Worm (Caenorhabditis elegans): ENCODE data around the gene glp-1.

The glp-1 gene

DNA sequence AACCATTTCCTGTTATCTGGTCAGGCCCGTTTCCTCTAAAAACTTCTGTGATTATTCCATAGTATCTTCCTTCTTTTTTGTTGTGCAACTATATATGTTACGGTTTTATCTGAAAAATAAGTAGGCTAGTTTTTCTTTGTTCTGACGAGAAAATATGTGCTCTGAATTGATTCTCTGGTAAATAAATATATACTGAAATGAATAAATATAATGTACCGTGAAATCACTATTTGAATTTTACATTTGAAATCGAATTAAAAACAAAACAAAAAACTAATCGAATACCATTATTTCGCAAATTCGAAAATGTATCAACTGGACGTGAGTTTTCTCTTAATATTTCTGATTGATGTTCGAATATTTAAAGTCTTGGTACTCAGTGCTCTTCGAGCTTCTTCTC, 38.5 kb downstream of the glp-1 start, which contains the start of gene ZK512.10:
ZK512.10 (plus strand) TSS at position 301 of the 400 bp plus-strand sequence.
- TF ChIP-seq hnd-1 (tag; optimal IDR thresholded peaks at IDR 0.05): no peak
- no peak for TF ChIP-seq tbx-37 (GFP tag; conservative IDR thresholded peaks at IDR 0.05)
- TF ChIP-seq flt-1 (GFP tag; IDR thresholded peaks at IDR 0.05): no peak
- no peak for TF ChIP-seq hmbx-1 (tag; optimal IDR thresholded peaks at IDR 0.05)
- no peak for TF ChIP-seq ets-7 (tag; optimal IDR thresholded peaks at IDR 0.05)
- TF ChIP-seq F13C5.2 (tag; optimal IDR thresholded peaks at IDR 0.05): no peak
- TF ChIP-seq B0310.2 (tag; optimal IDR thresholded peaks at IDR 0.05): no peak
- no peak for TF ChIP-seq sea-1 (GFP tag; conservative IDR thresholded peaks at IDR 0.05)
- TF ChIP-seq tra-4 (tag; optimal IDR thresholded peaks at IDR 0.05): no peak
- no peak for TF ChIP-seq ceh-13 (GFP tag; optimal IDR thresholded peaks at IDR 0.05)
- no peak for TF ChIP-seq aly-1 (tag; optimal IDR thresholded peaks at IDR 0.05)
- TF ChIP-seq hmg-4 (GFP tag; optimal IDR thresholded peaks at IDR 0.05): no peak
- no peak for TF ChIP-seq scrt-1 (GFP tag; IDR thresholded peaks at IDR 0.05)
- TF ChIP-seq ceh-36 (tag; optimal IDR thresholded peaks at IDR 0.05): no peak

DNA sequence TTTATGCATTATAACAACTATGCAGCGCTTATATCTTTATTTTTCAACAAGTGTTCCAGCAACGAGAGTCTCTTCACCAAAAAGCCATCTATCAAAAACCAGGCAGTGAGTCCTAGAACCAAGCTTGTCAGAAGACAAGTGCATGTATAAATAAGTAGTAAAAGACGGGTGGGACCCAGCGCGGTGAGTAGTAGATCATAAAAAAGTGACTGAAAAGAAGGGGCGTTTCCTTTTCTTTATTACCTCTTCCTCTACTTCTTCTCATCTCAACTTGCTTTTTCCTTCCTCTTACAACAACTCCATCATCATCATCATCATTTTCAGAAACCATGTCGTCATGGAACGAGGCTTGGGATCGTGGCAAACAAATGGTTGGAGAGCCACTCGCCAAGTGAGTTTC, 44.5 kb downstream of the glp-1 start, which contains the start of gene eat-4:
eat-4 (plus strand) TSS at position 301 of the 400 bp plus-strand sequence.
- TF ChIP-seq tbx-37 (GFP tag; conservative IDR thresholded peaks at IDR 0.05) (no peak), ama-1 (optimal IDR thresholded peaks at IDR 0.05) (no peak), flt-1 (GFP tag; IDR thresholded peaks at IDR 0.05) (no peak), ets-7 (tag; optimal IDR thresholded peaks at IDR 0.05) (no peak)

DNA sequence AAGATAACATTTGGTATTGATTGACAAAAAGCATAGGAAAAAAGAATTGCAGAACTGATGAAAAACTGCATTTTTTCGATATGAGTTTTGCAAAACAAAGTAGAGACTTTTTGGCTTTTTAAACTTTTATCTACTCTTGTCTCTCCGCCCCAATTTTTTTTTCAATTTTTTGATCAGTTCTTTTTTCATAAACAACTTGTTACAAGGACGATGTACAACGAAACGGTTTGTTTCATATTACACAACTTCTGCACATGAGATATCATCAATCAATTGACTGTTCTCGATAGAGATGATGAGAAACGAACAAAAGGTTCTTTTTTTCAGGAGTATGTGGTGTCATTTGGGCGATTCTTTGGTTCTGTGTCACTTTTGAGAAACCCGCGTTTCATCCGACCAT, 46.6 kb downstream of the glp-1 start, which contains the start of gene ZK512.7:
ZK512.7 (minus strand) TSS at position 101 of the 400 bp plus-strand sequence.
- TF ChIP-seq pes-1 (GFP tag; IDR thresholded peaks at IDR 0.05) (no peak), sea-1 (GFP tag; conservative IDR thresholded peaks at IDR 0.05) (no peak), tbx-11 (GFP tag; IDR thresholded peaks at IDR 0.05) (no peak), hnd-1 (tag; optimal IDR thresholded peaks at IDR 0.05) (no peak), tbx-37 (GFP tag; conservative IDR thresholded peaks at IDR 0.05) (no peak), hmg-4 (GFP tag; optimal IDR thresholded peaks at IDR 0.05) (no peak), F13C5.2 (tag; optimal IDR thresholded peaks at IDR 0.05) (no peak), B0310.2 (tag; optimal IDR thresholded peaks at IDR 0.05) (no peak), ceh-36 (tag; optimal IDR thresholded peaks at IDR 0.05) (no peak), hmbx-1 (tag; optimal IDR thresholded peaks at IDR 0.05) (no peak), scrt-1 (GFP tag; IDR thresholded peaks at IDR 0.05) (no peak), ama-1 (optimal IDR thresholded peaks at IDR 0.05) (no peak), ets-7 (tag; optimal IDR thresholded peaks at IDR 0.05) (no peak), ceh-13 (GFP tag; optimal IDR thresholded peaks at IDR 0.05) (no peak), tra-4 (tag; optimal IDR thresholded peaks at IDR 0.05) (no peak)

ce11 chrIII:9143911-9144310, 51.9 kb downstream of the glp-1 start, which contains the start of gene ZK512.11:
Gene ZK512.11 (plus strand): TSS chrIII:9144211.
- TF ChIP-seq aly-1 (tag; optimal IDR thresholded peaks at IDR 0.05) (no peak), hmg-4 (GFP tag; optimal IDR thresholded peaks at IDR 0.05) (no peak), flt-1 (GFP tag; IDR thresholded peaks at IDR 0.05) (no peak), tra-4 (tag; optimal IDR thresholded peaks at IDR 0.05) (no peak), tbx-11 (GFP tag; IDR thresholded peaks at IDR 0.05) (no peak), tbx-37 (GFP tag; conservative IDR thresholded peaks at IDR 0.05) (no peak), scrt-1 (GFP tag; IDR thresholded peaks at IDR 0.05) (no peak), hnd-1 (tag; optimal IDR thresholded peaks at IDR 0.05) (no peak), ceh-36 (tag; optimal IDR thresholded peaks at IDR 0.05) (no peak), F13C5.2 (tag; optimal IDR thresholded peaks at IDR 0.05) (no peak), ets-7 (tag; optimal IDR thresholded peaks at IDR 0.05) (no peak), ceh-13 (GFP tag; optimal IDR thresholded peaks at IDR 0.05) (no peak), ama-1 (optimal IDR thresholded peaks at IDR 0.05) (no peak), hmbx-1 (tag; optimal IDR thresholded peaks at IDR 0.05) (no peak), sea-1 (GFP tag; conservative IDR thresholded peaks at IDR 0.05) (no peak), pes-1 (GFP tag; IDR thresholded peaks at IDR 0.05) (no peak), B0310.2 (tag; optimal IDR thresholded peaks at IDR 0.05) (no peak)

ce11 chrIII:9144744-9145390, 52.8 kb downstream of the glp-1 start, which contains the start of the genes ZK512.2 and ZK512.4:
Gene ZK512.2 (minus strand): TSS chrIII:9144794.
Gene ZK512.4 (plus strand): TSS chrIII:9145340.
- TF ChIP-seq hmg-4 (GFP tag; optimal IDR thresholded peaks at IDR 0.05) (no peak), scrt-1 (GFP tag; IDR thresholded peaks at IDR 0.05) (no peak), B0310.2 (tag; optimal IDR thresholded peaks at IDR 0.05) (no peak), ceh-13 (GFP tag; optimal IDR thresholded peaks at IDR 0.05) (no peak), aly-1 (tag; optimal IDR thresholded peaks at IDR 0.05) (no peak), ets-7 (tag; optimal IDR thresholded peaks at IDR 0.05) (no peak), tbx-37 (GFP tag; conservative IDR thresholded peaks at IDR 0.05) (no peak), flt-1 (GFP tag; IDR thresholded peaks at IDR 0.05) (no peak), tra-4 (tag; optimal IDR thresholded peaks at IDR 0.05) (no peak), hmbx-1 (tag; optimal IDR thresholded peaks at IDR 0.05) (no peak)

ce11 chrIII:9145765-9146164, 53.7 kb downstream of the glp-1 start, which contains the start of gene ZK512.8:
Gene ZK512.8 (plus strand): TSS chrIII:9146065.
- TF ChIP-seq tbx-37 (GFP tag; conservative IDR thresholded peaks at IDR 0.05): no peak
- TF ChIP-seq hmbx-1 (tag; optimal IDR thresholded peaks at IDR 0.05): no peak

- no peak for TF ChIP-seq tra-4 (tag; optimal IDR thresholded peaks at IDR 0.05)
- no peak for TF ChIP-seq B0310.2 (tag; optimal IDR thresholded peaks at IDR 0.05)
- no peak for TF ChIP-seq aly-1 (tag; optimal IDR thresholded peaks at IDR 0.05)
- TF ChIP-seq flt-1 (GFP tag; IDR thresholded peaks at IDR 0.05): no peak
- no peak for TF ChIP-seq pes-1 (GFP tag; IDR thresholded peaks at IDR 0.05)
- no peak for TF ChIP-seq hmg-4 (GFP tag; optimal IDR thresholded peaks at IDR 0.05)
- TF ChIP-seq ceh-36 (tag; optimal IDR thresholded peaks at IDR 0.05): no peak
- no peak for TF ChIP-seq hmbx-1 (tag; optimal IDR thresholded peaks at IDR 0.05)
- no peak for TF ChIP-seq tbx-37 (GFP tag; conservative IDR thresholded peaks at IDR 0.05)
Measured at ce11 chrIII:9149132-9149531, 57.1 kb downstream of the glp-1 start.
